Worm (Caenorhabditis elegans): ENCODE results near the gene F10A3.12.

The F10A3.12 gene

DNA sequence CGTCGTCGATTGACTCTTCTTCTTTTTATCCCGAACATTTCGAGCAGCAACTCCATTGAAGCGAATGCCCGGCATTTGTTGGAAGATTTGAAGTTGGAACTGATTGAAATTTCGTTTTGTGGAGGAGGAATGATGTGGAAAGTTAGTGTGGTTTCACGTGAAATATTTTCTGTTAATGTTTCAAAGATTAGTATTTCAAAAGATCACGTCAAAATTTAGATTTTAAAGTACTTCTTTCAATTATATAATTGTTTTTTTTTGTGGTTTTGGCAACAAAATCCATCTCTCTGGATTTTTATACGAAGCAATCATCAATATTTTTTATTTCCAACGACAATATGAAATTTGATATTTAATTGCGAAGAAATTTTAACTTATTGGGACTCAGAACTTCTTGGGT is 26.8 kb upstream of the F10A3.12 start, which contains the start of gene F44G3.7 (continued):
- TF ChIP-seq ceh-100 (GFP tag; IDR thresholded peaks at IDR 0.05) = no peak
- no peak for TF ChIP-seq T26A5.8 (tag; optimal IDR thresholded peaks at IDR 0.05)
- no peak for TF ChIP-seq mcd-1 (GFP tag; IDR thresholded peaks at IDR 0.05)
- TF ChIP-seq let-607 (tag; optimal IDR thresholded peaks at IDR 0.05) = no peak
- TF ChIP-seq bed-2 (GFP tag; IDR thresholded peaks at IDR 0.05) = no peak

DNA sequence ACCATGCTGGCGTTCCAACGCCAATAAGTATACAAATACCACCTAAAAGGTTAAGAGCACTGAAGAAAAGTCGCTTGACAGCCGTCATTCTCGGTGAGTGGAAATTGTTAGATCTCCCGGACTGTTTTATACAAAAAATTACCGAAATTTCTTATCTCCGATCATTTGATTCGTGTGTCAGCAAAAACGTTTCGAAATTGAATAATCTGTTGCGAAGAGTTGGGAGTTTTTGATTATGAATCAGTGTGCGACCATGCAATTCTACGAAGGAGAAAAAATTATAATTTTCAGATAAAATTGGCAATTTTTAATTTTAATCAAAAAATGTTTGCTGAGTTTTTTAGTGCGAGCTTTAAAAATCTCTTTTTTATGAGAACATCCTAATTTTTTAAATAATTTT is 24.3 kb upstream of the F10A3.12 start, which contains the start of gene clc-11:
TSS of gene clc-11 (minus strand) at position 101 of the 400 bp plus-strand sequence.
- TF ChIP-seq nhr-27 (tag; optimal IDR thresholded peaks at IDR 0.05) (no peak), pbrm-1 (GFP tag; IDR thresholded peaks at IDR 0.05) (no peak), zfh-2 (GFP tag; conservative IDR thresholded peaks at IDR 0.05) (no peak), ekl-4 (GFP tag; IDR thresholded peaks at IDR 0.05) (no peak), Y67H2A.10 (GFP tag; conservative IDR thresholded peaks at IDR 0.05) (no peak), C17E4.6 (GFP tag; IDR thresholded peaks at IDR 0.05) (no peak), nhr-80 (tag; optimal IDR thresholded peaks at IDR 0.05) (no peak), nhr-120 (GFP tag; IDR thresholded peaks at IDR 0.05) (no peak), rpc-1 (optimal IDR thresholded peaks at IDR 0.05) (no peak), rpc-1 (tag; optimal IDR thresholded peaks at IDR 0.05) (no peak), ceh-40 (GFP tag; IDR thresholded peaks at IDR 0.05) (no peak), F10E7.11 (tag; optimal IDR thresholded peaks at IDR 0.05) (no peak)

DNA sequence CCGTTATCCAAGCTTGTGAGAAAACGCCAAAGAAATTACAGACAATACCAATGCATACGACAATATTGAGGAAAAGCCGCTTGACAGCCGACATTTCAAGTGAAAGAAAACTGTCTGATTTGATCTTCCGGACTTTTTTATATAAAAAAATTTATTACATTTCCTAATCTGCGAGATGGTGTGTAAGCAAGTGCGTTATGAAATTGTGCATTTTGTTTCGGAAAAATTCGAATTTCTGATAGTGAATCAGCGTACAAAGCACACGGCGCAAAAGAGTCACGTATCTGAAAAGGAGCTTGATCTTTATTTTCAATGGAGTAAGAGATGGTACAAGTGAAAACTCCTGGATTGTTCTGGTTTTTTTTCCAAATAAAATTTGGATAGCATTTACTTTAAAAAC is 22.7 kb upstream of the F10A3.12 start, which contains the start of gene clc-32:
TSS of gene clc-32 (minus strand) at position 101 of the 400 bp plus-strand sequence.
- TF ChIP-seq attf-6 (GFP tag; IDR thresholded peaks at IDR 0.05) (no peak), tlf-1 (GFP tag; optimal IDR thresholded peaks at IDR 0.05) (no peak), lag-1 (GFP tag; IDR thresholded peaks at IDR 0.05) (no peak), F39B2.1 (GFP tag; IDR thresholded peaks at IDR 0.05) (no peak), F22D6.2 (tag; optimal IDR thresholded peaks at IDR 0.05) (no peak), Y53F4B.3 (GFP tag; IDR thresholded peaks at IDR 0.05) (no peak), D2030.7 (GFP tag; IDR thresholded peaks at IDR 0.05) (no peak), egrh-3 (GFP tag; IDR thresholded peaks at IDR 0.05) (no peak), athp-1 (tag; optimal IDR thresholded peaks at IDR 0.05) (no peak), pbrm-1 (GFP tag; IDR thresholded peaks at IDR 0.05) (no peak), Y67H2A.10 (GFP tag; conservative IDR thresholded peaks at IDR 0.05) (no peak), F10E7.11 (tag; optimal IDR thresholded peaks at IDR 0.05) (no peak), repo-1 (tag; optimal IDR thresholded peaks at IDR 0.05) (no peak), lin-35 (GFP tag; optimal IDR thresholded peaks at IDR 0.05) (no peak), B0336.3 (GFP tag; IDR thresholded peaks at IDR 0.05) (no peak), lin-26 (GFP tag; IDR thresholded peaks at IDR 0.05) (no peak), F55B11.4 (tag; optimal IDR thresholded peaks at IDR 0.05; ENCODE audit: borderline replicate concordance, insufficient read depth) (no peak), egl-18 (GFP tag; IDR thresholded peaks at IDR 0.05) (no peak), snpc-4 (GFP tag; optimal IDR thresholded peaks at IDR 0.05) (no peak), snpc-4 (tag; optimal IDR thresholded peaks at IDR 0.05) (no peak)

DNA sequence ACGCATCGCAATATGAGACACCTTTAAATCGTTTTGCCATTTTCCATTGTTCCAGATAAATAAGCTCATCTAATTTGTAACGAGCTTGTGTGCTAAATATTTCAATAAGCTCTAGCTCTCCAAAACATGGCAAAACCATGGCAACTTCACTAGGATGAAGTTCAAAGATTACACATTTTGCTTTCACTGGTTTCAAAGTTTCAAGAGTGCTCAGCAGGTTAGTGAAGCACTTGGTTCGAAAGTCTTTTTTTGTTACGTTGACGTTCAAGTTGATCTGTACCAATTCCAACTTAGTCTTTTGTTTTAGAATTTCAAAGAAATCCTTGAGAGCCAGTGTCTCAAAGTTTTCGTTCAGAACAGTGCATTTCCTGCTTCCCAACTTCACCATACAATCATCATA is 21.4 kb upstream of the F10A3.12 start, which contains the start of gene fbxa-18:
TSS of gene fbxa-18 (plus strand) at position 301 of the 400 bp plus-strand sequence.
- no peak for TF ChIP-seq pha-4 (tag; optimal IDR thresholded peaks at IDR 0.05)
- TF ChIP-seq Y67H2A.10 (GFP tag; conservative IDR thresholded peaks at IDR 0.05) = no peak
- no peak for TF ChIP-seq lsl-1 (GFP tag; optimal IDR thresholded peaks at IDR 0.05)
- TF ChIP-seq F57C9.4 (tag; optimal IDR thresholded peaks at IDR 0.05) = no peak
- TF ChIP-seq F22D6.2 (tag; optimal IDR thresholded peaks at IDR 0.05) = no peak
- no peak for TF ChIP-seq ceh-58 (GFP tag; IDR thresholded peaks at IDR 0.05)
- no peak for TF ChIP-seq hmg-20 (GFP tag; IDR thresholded peaks at IDR 0.05)
- no peak for TF ChIP-seq ztf-26 (tag; optimal IDR thresholded peaks at IDR 0.05)
- TF ChIP-seq nhr-179 (tag; optimal IDR thresholded peaks at IDR 0.05) = no peak
- TF ChIP-seq T07F8.4 (tag; optimal IDR thresholded peaks at IDR 0.05) = no peak
- no peak for TF ChIP-seq ztf-3 (GFP tag; optimal IDR thresholded peaks at IDR 0.05)
- no peak for TF ChIP-seq F23B12.7 (tag; optimal IDR thresholded peaks at IDR 0.05; ENCODE audit: insufficient read depth)
- no peak for TF ChIP-seq nhr-27 (tag; optimal IDR thresholded peaks at IDR 0.05)
- TF ChIP-seq B0261.1 (tag; optimal IDR thresholded peaks at IDR 0.05) = no peak
- no peak for TF ChIP-seq zim-3 (tag; optimal IDR thresholded peaks at IDR 0.05)
- TF ChIP-seq ceh-100 (GFP tag; IDR thresholded peaks at IDR 0.05) = no peak
- no peak for TF ChIP-seq unc-130 (GFP tag; optimal IDR thresholded peaks at IDR 0.05)
- no peak for TF ChIP-seq pbrm-1 (GFP tag; IDR thresholded peaks at IDR 0.05)

Measured in whole organism, young adult.